Worm (Caenorhabditis elegans) whole organism, L4 larva: ENCODE data around the gene K07D4.9.
A peak's percentile ranks its signal among the peaks of the same experiment; 100 is the strongest.

Experiments used
- F26F4.8 ChIP-seq: fragments of 200-800 bp; sonication (Bioruptor generic); conservative IDR thresholded peaks from 2 replicates; pipeline ENCODE4 v1.3.6; 2022; ENCODE audit warnings: missing genetic modification characterization, missing compliant biosample characterization
- F44E2.7 ChIP-seq: fragments of 200-800 bp; sonication (Bioruptor generic); IDR thresholded peaks from 2 replicates; pipeline ENCODE4 v2.1.2; 2022; ENCODE audit warnings: missing genetic modification characterization, missing compliant biosample characterization
- F49E8.2 ChIP-seq: sonication (generic microtip); optimal IDR thresholded peaks from 2 replicates; lab custom pipeline; 2016; ENCODE audit warnings: missing compliant biosample characterization, mild to moderate bottlenecking, missing genetic modification characterization, borderline replicate concordance
- Y48G9A.11 ChIP-seq: fragments of 200-800 bp; sonication (Bioruptor generic); IDR thresholded peaks from 2 replicates; pipeline ENCODE4 v1.3.6; 2022; ENCODE audit warnings: missing genetic modification reagents, missing genetic modification characterization, missing compliant biosample characterization
- Y75B8A.6 ChIP-seq: fragments of 200-800 bp; sonication (Bioruptor generic); IDR thresholded peaks from 2 replicates; pipeline ENCODE4 v1.3.6; 2022; ENCODE audit warnings: missing genetic modification reagents, missing genetic modification characterization, missing compliant biosample characterization
- aha-1 ChIP-seq: fragments of 150-350 bp; peaks from one replicate; lab custom pipeline; 2014; ENCODE audit warnings: missing biosample characterization, missing genetic modification characterization
- aly-2 ChIP-seq: sonication (generic microtip); optimal IDR thresholded peaks from 2 replicates; lab custom pipeline; 2018; ENCODE audit warnings: missing biosample characterization, missing genetic modification characterization
- ama-1 ChIP-seq: fragments of 150-350 bp; optimal IDR thresholded peaks from 2 replicates; lab custom pipeline; 2014; ENCODE audit warnings: inconsistent platforms, mixed read lengths
- arid-1 ChIP-seq: fragments of 200-800 bp; sonication (Bioruptor generic); conservative IDR thresholded peaks from 2 replicates; pipeline ENCODE4 v1.3.6; 2022; ENCODE audit warnings: missing genetic modification reagents, missing genetic modification characterization, missing compliant biosample characterization
- attf-4 ChIP-seq: sonication (generic microtip); optimal IDR thresholded peaks from 3 replicates; lab custom pipeline; 2017; ENCODE audit warnings: missing biosample characterization, missing genetic modification characterization
- ceh-32 ChIP-seq: sonication (generic microtip); optimal IDR thresholded peaks from 2 replicates; lab custom pipeline; 2016; ENCODE audit warnings: mild to moderate bottlenecking, missing genetic modification characterization, missing compliant biosample characterization; ENCODE audit not compliant: poor library complexity
- ceh-62 ChIP-seq: sonication (generic microtip); optimal IDR thresholded peaks from 2 replicates; lab custom pipeline; 2017; ENCODE audit warnings: missing biosample characterization, missing genetic modification characterization
- dmd-8 ChIP-seq: fragments of 200-800 bp; sonication (Bioruptor generic); IDR thresholded peaks from 2 replicates; pipeline ENCODE4 v1.3.6; 2022; ENCODE audit warnings: missing genetic modification characterization, missing compliant biosample characterization
- dmd-9 ChIP-seq: fragments of 200-800 bp; sonication (Bioruptor generic); IDR thresholded peaks from 2 replicates; pipeline ENCODE4 v1.3.6; 2022; ENCODE audit warnings: missing genetic modification reagents, missing genetic modification characterization, missing compliant biosample characterization
- dpl-1 ChIP-seq: fragments of 150-350 bp; optimal IDR thresholded peaks from 2 replicates; lab custom pipeline; 2014; ENCODE audit warnings: missing biosample characterization, missing genetic modification reagents, missing genetic modification characterization
- duxl-1 ChIP-seq: sonication (generic microtip); optimal IDR thresholded peaks from 2 replicates; lab custom pipeline; 2016; ENCODE audit warnings: mild to moderate bottlenecking, missing genetic modification characterization, moderate library complexity, missing compliant biosample characterization; ENCODE audit not compliant: poor library complexity
- dve-1 ChIP-seq: sonication (generic microtip); optimal IDR thresholded peaks from 2 replicates; lab custom pipeline; 2017; ENCODE audit warnings: antibody characterized with exemption, mild to moderate bottlenecking, missing genetic modification characterization, missing compliant biosample characterization; ENCODE audit not compliant: insufficient read depth
- egl-43 ChIP-seq: fragments of 200-800 bp; sonication (Bioruptor generic); IDR thresholded peaks from 2 replicates; pipeline ENCODE4 v1.3.6; 2022; ENCODE audit warnings: missing genetic modification reagents, missing genetic modification characterization, missing compliant biosample characterization
- fkh-10 ChIP-seq: fragments of 150-350 bp; optimal IDR thresholded peaks from 2 replicates; lab custom pipeline; 2014; ENCODE audit warnings: missing biosample characterization, missing genetic modification reagents, missing genetic modification characterization
- hlh-30 ChIP-seq: sonication (generic microtip); optimal IDR thresholded peaks from 2 replicates; lab custom pipeline; 2017; ENCODE audit warnings: antibody characterized with exemption, mild to moderate bottlenecking, missing genetic modification characterization, missing compliant biosample characterization; ENCODE audit not compliant: insufficient read depth
- hmg-1.1 ChIP-seq: fragments of 200-800 bp; sonication (Bioruptor generic); IDR thresholded peaks from 2 replicates; pipeline ENCODE4 v1.3.6; 2022; ENCODE audit warnings: missing genetic modification reagents, missing genetic modification characterization, missing compliant biosample characterization
- jun-1 ChIP-seq: fragments of 150-350 bp; optimal IDR thresholded peaks from 2 replicates; lab custom pipeline; 2014; ENCODE audit warnings: missing biosample characterization, missing genetic modification reagents, missing genetic modification characterization
- lin-38 ChIP-seq: fragments of 200-800 bp; sonication (Bioruptor generic); IDR thresholded peaks from 2 replicates; pipeline ENCODE4 v1.3.6; 2022; ENCODE audit warnings: missing genetic modification reagents, missing genetic modification characterization, missing compliant biosample characterization
- nhr-102 ChIP-seq: sonication (generic microtip); optimal IDR thresholded peaks from 2 replicates; lab custom pipeline; 2016; ENCODE audit warnings: mild to moderate bottlenecking, missing genetic modification characterization, moderate library complexity, missing compliant biosample characterization
- nhr-111 ChIP-seq: fragments of 200-800 bp; sonication (Bioruptor generic); optimal IDR thresholded peaks from 2 replicates; lab custom pipeline; 2018; ENCODE audit warnings: mild to moderate bottlenecking, missing genetic modification characterization, missing compliant biosample characterization
- nhr-237 ChIP-seq: sonication (generic microtip); optimal IDR thresholded peaks from 2 replicates; lab custom pipeline; 2017; ENCODE audit warnings: missing biosample characterization, missing genetic modification characterization
- nhr-28 ChIP-seq: fragments of 150-350 bp; optimal IDR thresholded peaks from 2 replicates; lab custom pipeline; 2014; ENCODE audit warnings: missing biosample characterization, missing genetic modification characterization
- nhr-48 ChIP-seq: sonication (generic microtip); optimal IDR thresholded peaks from 2 replicates; lab custom pipeline; 2016; ENCODE audit warnings: mild to moderate bottlenecking, missing genetic modification characterization, missing compliant biosample characterization
- nhr-76 ChIP-seq: fragments of 150-350 bp; optimal IDR thresholded peaks from 2 replicates; lab custom pipeline; 2014; ENCODE audit warnings: missing biosample characterization, missing genetic modification characterization
- nhr-77 ChIP-seq: fragments of 150-350 bp; optimal IDR thresholded peaks from 2 replicates; lab custom pipeline; 2014; ENCODE audit warnings: missing biosample characterization, missing genetic modification characterization
- pha-4 ChIP-seq, 2 experiments: fragments of 150-350 bp in 1 of 2; fragments of 200-800 bp in 1 of 2; sonication (Bioruptor generic) in 1 of 2; IDR thresholded peaks in 1 of 2; optimal IDR thresholded peaks in 1 of 2; 2 replicates each; pipeline versions ENCODE4 v1.3.6 to Lab custom; 2014 to 2022; ENCODE audit warnings: missing genetic modification characterization in 2 of 2, missing genetic modification reagents in 2 of 2, missing biosample characterization in 1 of 2, missing compliant biosample characterization in 1 of 2
- set-16 ChIP-seq: fragments of 200-800 bp; sonication (Bioruptor generic); IDR thresholded peaks from 2 replicates; pipeline ENCODE4 v1.3.6; 2022; ENCODE audit warnings: missing genetic modification reagents, missing genetic modification characterization, missing compliant biosample characterization
- snpc-1.2 ChIP-seq: fragments of 200-800 bp; sonication (Bioruptor generic); IDR thresholded peaks from 2 replicates; pipeline ENCODE4 v1.3.6; 2022; ENCODE audit warnings: missing genetic modification reagents, missing genetic modification characterization, missing compliant biosample characterization
- snpc-4 ChIP-seq: fragments of 150-350 bp; optimal IDR thresholded peaks from 2 replicates; lab custom pipeline; 2014; ENCODE audit warnings: missing biosample characterization, missing genetic modification characterization
- spr-3 ChIP-seq: fragments of 200-800 bp; sonication (Bioruptor generic); optimal IDR thresholded peaks from 2 replicates; lab custom pipeline; 2018; ENCODE audit warnings: mild to moderate bottlenecking, missing genetic modification characterization, missing compliant biosample characterization
- unc-130 ChIP-seq: sonication (generic microtip); optimal IDR thresholded peaks from 2 replicates; lab custom pipeline; 2016; ENCODE audit warnings: missing genetic modification reagents, missing genetic modification characterization, missing compliant biosample characterization
- unc-62 ChIP-seq, 3 experiments: fragments of 150-350 bp in 1 of 3; sonication (generic microtip); optimal IDR thresholded peaks in 2 of 3; peaks in 1 of 3; 1 replicate in 1 of 3; 2 replicates in 2 of 3; lab custom pipeline; 2014 to 2017; ENCODE audit warnings: missing biosample characterization in 3 of 3, missing genetic modification characterization in 3 of 3, missing genetic modification reagents in 3 of 3, missing genotype in 1 of 3
- vab-7 ChIP-seq: fragments of 200-800 bp; sonication (Bioruptor generic); IDR thresholded peaks from 2 replicates; pipeline ENCODE4 v1.3.6; 2022; ENCODE audit warnings: missing genetic modification reagents, missing genetic modification characterization, missing compliant biosample characterization
- zfp-2 ChIP-seq: sonication (generic microtip); optimal IDR thresholded peaks from 2 replicates; lab custom pipeline; 2016; ENCODE audit warnings: mild to moderate bottlenecking, missing genetic modification characterization, missing compliant biosample characterization

The K07D4.9 gene

ce11 chrII:4032293-4032692 is 3.9 kb downstream of the K07D4.9 start, which contains the start of gene K07D4.4:
Gene K07D4.4 (minus strand): TSS chrII:4032393.
- TF ChIP-seq duxl-1 (tag; lab: Kevin White, UChicago) (no peak), dpl-1 (GFP tag; lab: Kevin White, UChicago) (no peak), nhr-77 (tag; lab: Kevin White, UChicago) (no peak), dmd-8 (GFP tag; lab: Robert Waterston, UW) (no peak), nhr-102 (no peak), hlh-30 (tag; lab: Kevin White, UChicago) (no peak), egl-43 (GFP tag; lab: Robert Waterston, UW) (no peak), F26F4.8 (GFP tag; lab: Robert Waterston, UW) (no peak), dve-1 (no peak)

DNA sequence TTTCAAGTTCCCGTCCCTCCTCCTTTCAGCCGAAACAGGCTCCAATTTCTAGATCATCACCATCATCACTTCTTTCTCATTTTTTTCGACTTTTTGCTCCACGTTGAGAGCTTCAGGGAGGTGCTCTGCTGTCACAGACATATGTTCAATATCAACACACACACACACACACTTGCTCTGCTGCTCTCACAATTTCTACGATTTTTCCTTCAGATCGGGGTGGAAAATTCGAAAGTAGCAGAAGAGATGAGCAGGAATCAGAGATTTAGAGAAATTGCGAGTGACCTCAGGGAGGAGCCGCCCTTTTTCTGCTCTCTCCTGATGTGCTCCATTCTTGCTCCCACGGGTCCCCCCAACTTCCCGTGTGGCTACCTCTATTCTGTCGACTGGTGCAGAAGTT is 10.2 kb downstream of the K07D4.9 start, which contains the start of gene pqn-48:
Gene pqn-48, plus strand, starts transcription at position 344 of the 400 bp plus-strand sequence.
- TF ChIP-seq nhr-237 (no peak), nhr-28 (no peak), jun-1 (tag; lab: Kevin White, UChicago) (no peak), zfp-2 (tag; lab: Kevin White, UChicago) (no peak), F44E2.7 (GFP tag; lab: Robert Waterston, UW) (no peak), ceh-32 (tag; lab: Kevin White, UChicago) (no peak), set-16 (peak; percentile 32), aly-2 (tag; lab: Kevin White, UChicago) (no peak), attf-4 (tag; lab: Kevin White, UChicago) (no peak), unc-62 (GFP tag; optimal IDR thresholded peaks at IDR 0.05 in 1 of 2; lab: Kevin White, UChicago) (peak in 1 of 2 experiments; percentile 16), unc-62 (tag; optimal IDR thresholded peaks at IDR 0.05; lab: Kevin White, UChicago) (no peak), nhr-48 (no peak)

DNA sequence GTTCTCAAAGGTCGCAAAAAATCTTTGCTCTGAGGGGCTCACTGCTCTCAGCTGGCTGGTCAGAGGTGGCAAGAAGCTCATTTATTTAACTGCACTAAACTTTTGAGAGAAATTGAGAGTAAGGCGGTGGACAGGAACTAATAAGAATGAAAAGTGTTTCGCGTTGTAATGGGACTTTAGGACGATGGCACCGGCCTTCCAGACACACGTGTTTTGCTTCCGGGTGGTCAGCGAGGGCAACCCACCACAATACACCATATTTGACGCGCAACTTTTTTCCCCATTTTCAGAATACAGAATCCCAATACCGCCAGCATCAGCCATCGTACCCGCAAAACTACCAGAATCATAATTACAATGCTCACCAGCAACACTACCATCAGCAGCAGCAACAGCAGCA is 11.7 kb downstream of the K07D4.9 start:
- TF ChIP-seq hmg-1.1 (GFP tag; lab: Robert Waterston, UW) (no peak), unc-62 (GFP tag; optimal IDR thresholded peaks at IDR 0.05 in 1 of 2; lab: Kevin White, UChicago) (peak in 1 of 2 experiments; percentile 90), unc-62 (tag; optimal IDR thresholded peaks at IDR 0.05; lab: Kevin White, UChicago) (no peak)

DNA sequence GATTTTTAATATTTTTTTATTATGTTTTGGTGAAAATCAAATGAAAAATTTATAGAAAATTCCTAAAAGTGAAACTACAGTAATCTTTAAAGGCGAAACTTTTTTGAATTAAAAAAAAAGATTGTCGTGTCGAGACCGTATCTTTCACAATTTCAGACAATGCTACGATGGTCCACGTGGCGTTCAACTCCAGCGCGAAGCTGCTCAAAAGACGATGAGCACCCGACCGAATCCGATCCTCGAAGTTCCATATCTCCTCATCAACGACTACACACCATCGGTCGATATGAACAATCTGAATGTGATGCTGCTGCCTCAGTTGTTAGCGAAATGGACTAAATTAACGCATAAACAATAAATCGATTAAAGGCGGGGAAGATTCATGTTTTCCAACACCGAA is 14.3 kb downstream of the K07D4.9 start:
- TF ChIP-seq aha-1 (tag; lab: Kevin White, UChicago) (peak; percentile 80), fkh-10 (GFP tag; lab: Kevin White, UChicago) (no peak), ceh-62 (tag; lab: Kevin White, UChicago) (no peak), vab-7 (no peak), nhr-111 (no peak), dmd-8 (GFP tag; lab: Robert Waterston, UW) (0 out of 2 replicates have a peak, but pooled peaks have one; percentile 39), spr-3 (GFP tag; lab: Kevin White, UChicago) (no peak), snpc-4 (no peak), pha-4 (GFP tag; IDR thresholded peaks at IDR 0.05; lab: Robert Waterston, UW) (0 out of 2 replicates have a peak, but pooled peaks have one; percentile 18), pha-4 (tag; optimal IDR thresholded peaks at IDR 0.05; lab: Kevin White, UChicago) (no peak), nhr-76 (tag; lab: Kevin White, UChicago) (no peak), F49E8.2 (tag; lab: Kevin White, UChicago) (peak; percentile 63), arid-1 (GFP tag; lab: Robert Waterston, UW) (0 out of 2 replicates have a peak, but pooled peaks have one; percentile 18), Y48G9A.11 (0 out of 2 replicates have a peak, but pooled peaks have one; percentile 34), dmd-9 (no peak), Y75B8A.6 (GFP tag; lab: Robert Waterston, UW) (0 out of 2 replicates have a peak, but pooled peaks have one; percentile 23), ama-1 (lab: Kevin White, UChicago) (peak; percentile 62), lin-38 (GFP tag; lab: Robert Waterston, UW) (peak; percentile 52), unc-130 (GFP tag; lab: Kevin White, UChicago) (peak; percentile 29), snpc-1.2 (GFP tag; lab: Robert Waterston, UW) (peak; percentile 60; the same call in 1 of the 2 replicates), egl-43 (GFP tag; lab: Robert Waterston, UW) (peak; percentile 19; the same call in 1 of the 2 replicates)
